Worm (Caenorhabditis elegans): ENCODE results near the gene B0546.3.
"Not testable (repeated sequence)": the region's sequence is repeated elsewhere in the genome, so short reads cannot be mapped to it uniquely, and the experiment has no call there.

B0546.3 gene

DNA sequence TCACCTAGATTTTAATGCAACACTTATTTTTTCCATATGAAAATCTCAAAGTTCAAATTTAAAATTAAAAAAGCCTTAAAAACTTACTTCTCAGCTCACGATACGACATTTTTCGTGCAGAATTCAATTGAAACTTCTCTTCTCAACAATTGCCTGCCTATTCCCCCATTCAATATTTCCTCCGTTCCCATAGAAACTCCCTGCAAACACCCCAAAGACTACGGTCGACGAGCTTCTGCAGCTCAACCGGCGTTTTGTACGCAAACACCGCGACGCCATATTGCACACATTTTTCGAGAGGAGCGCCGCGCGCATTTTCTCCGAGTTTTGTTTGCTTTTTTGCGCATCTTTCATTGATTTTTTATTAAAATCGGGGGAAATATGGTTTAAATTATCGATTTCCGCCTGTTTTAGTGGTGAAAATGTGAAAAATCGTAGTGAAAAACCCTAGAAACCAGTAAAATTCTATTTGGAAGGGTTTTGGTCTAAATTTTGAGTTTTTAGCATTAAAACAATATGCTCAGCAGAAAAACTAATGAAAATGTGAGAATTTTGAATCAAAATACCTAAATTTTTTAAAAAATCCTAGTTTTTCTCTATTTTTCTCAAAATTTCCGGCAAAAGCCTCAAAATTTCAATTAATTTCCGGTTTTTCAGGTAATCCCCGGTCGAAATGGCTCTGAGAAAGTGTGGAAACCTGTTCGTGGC, 16.5 kb upstream of the B0546.3 start, which contains the start of the genes dyf-3 and pdhb-1:
Gene dyf-3 (minus strand): TSS at position 217 of the 708 bp plus-strand sequence.
Gene pdhb-1 (plus strand): TSS at position 658 of the 708 bp plus-strand sequence.
- TF ChIP-seq nhr-237 (tag; optimal IDR thresholded peaks at IDR 0.05) (no peak), ceh-39 (tag; optimal IDR thresholded peaks at IDR 0.05) (no peak), lin-13 (tag; optimal IDR thresholded peaks at IDR 0.05) (peak; percentile 21), sptf-1 (tag; optimal IDR thresholded peaks at IDR 0.05) (peak; percentile 49), mep-1 (tag; optimal IDR thresholded peaks at IDR 0.05) (peak; percentile 41), lsy-2 (tag; optimal IDR thresholded peaks at IDR 0.05) (peak; percentile 93), M03D4.4 (tag; optimal IDR thresholded peaks at IDR 0.05) (peak; percentile 35), unc-120 (tag; optimal IDR thresholded peaks at IDR 0.05; ENCODE audit: poor library complexity, severe bottlenecking) (no peak), ham-2 (GFP tag; optimal IDR thresholded peaks at IDR 0.05) (peak; percentile 33), drap-1 (GFP tag; optimal IDR thresholded peaks at IDR 0.05) (peak; percentile 36), zip-8 (tag; optimal IDR thresholded peaks at IDR 0.05) (no peak), cnd-1 (tag; optimal IDR thresholded peaks at IDR 0.05) (no peak), bed-3 (GFP tag; optimal IDR thresholded peaks at IDR 0.05) (no peak)

ce11 chrIV:3398078-3398477, 15.4 kb upstream of the B0546.3 start:
- TF ChIP-seq lsy-2 (tag; optimal IDR thresholded peaks at IDR 0.05) (no peak), elt-3 (tag; optimal IDR thresholded peaks at IDR 0.05) (no peak), hlh-1 (tag; optimal IDR thresholded peaks at IDR 0.05) (no peak)

- no peak for TF ChIP-seq nhr-12 (tag; optimal IDR thresholded peaks at IDR 0.05)
- no peak for TF ChIP-seq mep-1 (tag; optimal IDR thresholded peaks at IDR 0.05)
- no peak for TF ChIP-seq nhr-2 (tag; optimal IDR thresholded peaks at IDR 0.05)
- TF ChIP-seq mab-5 (tag; optimal IDR thresholded peaks at IDR 0.05), result no peak
- TF ChIP-seq unc-120 (tag; optimal IDR thresholded peaks at IDR 0.05; ENCODE audit: poor library complexity, severe bottlenecking), result no peak
- TF ChIP-seq nhr-76 (tag; optimal IDR thresholded peaks at IDR 0.05), result no peak
- TF ChIP-seq mls-2 (tag; optimal IDR thresholded peaks at IDR 0.05), result no peak
Observed at ce11 chrIV:3395581-3395980, 12.9 kb upstream of the B0546.3 start, which contains the start of gene C04C3.14. C04C3.14 (plus strand) TSS chrIV:3395881.

DNA sequence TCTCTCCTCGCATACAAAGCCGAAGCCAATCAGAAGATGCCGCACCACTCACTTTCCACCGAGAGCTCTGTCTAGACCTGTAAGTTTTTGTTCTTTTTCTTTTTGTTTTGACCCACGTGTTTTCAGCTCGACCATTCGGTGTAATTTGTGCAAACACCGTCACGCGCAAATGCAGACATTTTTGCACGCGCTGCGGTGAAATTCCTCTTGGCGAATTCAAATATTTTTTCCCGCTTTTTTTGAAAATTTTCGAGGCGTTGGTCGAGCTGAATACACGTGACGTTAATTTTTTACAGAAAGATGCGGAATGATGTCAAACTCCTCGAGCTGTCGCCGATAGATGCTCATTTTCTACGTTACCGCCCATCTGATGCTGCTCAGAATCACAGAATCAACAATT, 11.4 kb upstream of the B0546.3 start, which contains the start of gene C04C3.4:
Gene C04C3.4 (plus strand): TSS at position 301 of the 400 bp plus-strand sequence.
- TF ChIP-seq ces-1 (GFP tag; optimal IDR thresholded peaks at IDR 0.05); hlh-1 (tag; optimal IDR thresholded peaks at IDR 0.05); snpc-4 (tag; optimal IDR thresholded peaks at IDR 0.05): not testable (repeated sequence)

DNA sequence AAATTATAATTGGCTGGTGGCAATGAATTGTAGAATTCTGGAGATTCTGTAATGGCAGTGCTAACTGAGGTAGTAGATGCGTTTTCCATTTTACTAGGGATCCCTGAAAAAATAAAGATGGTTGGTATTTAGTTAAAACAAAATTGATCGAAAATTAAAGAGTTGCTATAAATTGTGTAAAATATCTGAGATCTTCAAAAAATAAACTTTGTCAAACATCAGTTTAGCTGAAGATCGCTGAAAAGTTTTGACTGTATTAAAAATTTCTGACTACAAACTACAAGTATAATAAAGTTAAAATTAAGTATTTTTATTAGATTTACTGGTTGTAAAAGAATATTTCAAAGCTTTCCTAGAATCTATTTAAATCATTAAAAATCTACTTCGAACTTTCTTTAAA, 7.4 kb upstream of the B0546.3 start, which contains the start of gene B0546.5:
Gene B0546.5 (minus strand): TSS at position 101 of the 400 bp plus-strand sequence.
- TF ChIP-seq zip-8 (tag; optimal IDR thresholded peaks at IDR 0.05); elt-1 (tag; optimal IDR thresholded peaks at IDR 0.05; ENCODE audit: borderline replicate concordance, insufficient read depth); blmp-1 (tag; optimal IDR thresholded peaks at IDR 0.05): not testable (repeated sequence)

DNA sequence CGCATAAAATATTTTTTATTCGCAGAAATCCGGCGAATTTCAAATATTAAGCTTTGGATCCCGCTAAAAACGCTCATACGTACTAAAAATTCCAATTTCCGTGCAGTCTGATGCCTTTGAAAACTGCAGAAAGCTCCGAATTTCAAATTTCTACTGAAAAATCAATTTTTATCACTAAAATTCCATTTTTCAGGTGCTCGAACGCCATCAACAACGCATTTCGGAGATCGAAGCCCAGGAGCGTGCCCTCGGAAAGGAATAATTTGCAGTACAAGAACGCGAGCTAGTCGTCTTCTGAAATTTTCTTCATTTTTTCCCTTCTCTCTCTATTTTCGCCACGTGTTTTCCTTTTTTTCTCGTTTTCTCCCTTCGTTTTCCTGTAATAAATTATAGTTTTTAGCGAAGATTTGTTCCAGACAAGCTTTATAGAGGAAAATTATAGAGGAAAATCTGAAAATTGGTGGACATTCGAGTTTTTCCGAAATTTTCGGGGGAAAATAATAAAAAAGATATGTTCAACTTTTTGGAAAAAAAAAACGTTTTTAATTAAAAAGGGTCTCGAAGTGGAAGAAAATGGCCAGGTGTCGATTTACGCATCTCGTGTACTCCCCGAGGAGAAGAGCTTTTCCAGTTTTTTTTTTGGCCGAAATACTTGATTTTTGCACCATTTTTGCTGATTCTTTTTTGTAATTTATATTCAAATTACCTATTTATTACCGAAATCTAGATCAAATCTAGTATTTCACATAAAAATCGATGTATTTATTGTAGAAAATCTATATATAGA, 4.1 kb upstream of the B0546.3 start:
- TF ChIP-seq zip-8 (tag; optimal IDR thresholded peaks at IDR 0.05) (no peak), lin-32 (GFP tag; optimal IDR thresholded peaks at IDR 0.05) (no peak), tbx-8 (GFP tag; optimal IDR thresholded peaks at IDR 0.05) (no peak), ceh-83 (GFP tag; optimal IDR thresholded peaks at IDR 0.05) (no peak), sem-2 (GFP tag; optimal IDR thresholded peaks at IDR 0.05) (no peak), ceh-39 (tag; optimal IDR thresholded peaks at IDR 0.05) (no peak), nhr-76 (tag; optimal IDR thresholded peaks at IDR 0.05) (no peak), mls-2 (tag; optimal IDR thresholded peaks at IDR 0.05) (no peak), elt-1 (tag; optimal IDR thresholded peaks at IDR 0.05; ENCODE audit: borderline replicate concordance, insufficient read depth) (no peak), mab-5 (tag; optimal IDR thresholded peaks at IDR 0.05) (no peak), hlh-1 (tag; optimal IDR thresholded peaks at IDR 0.05) (no peak), cnd-1 (tag; optimal IDR thresholded peaks at IDR 0.05) (no peak), elt-3 (tag; optimal IDR thresholded peaks at IDR 0.05) (no peak), snpc-4 (tag; optimal IDR thresholded peaks at IDR 0.05) (no peak)
